Worm (Caenorhabditis elegans): ENCODE measurements around the gene C05C10.3.

DNA sequence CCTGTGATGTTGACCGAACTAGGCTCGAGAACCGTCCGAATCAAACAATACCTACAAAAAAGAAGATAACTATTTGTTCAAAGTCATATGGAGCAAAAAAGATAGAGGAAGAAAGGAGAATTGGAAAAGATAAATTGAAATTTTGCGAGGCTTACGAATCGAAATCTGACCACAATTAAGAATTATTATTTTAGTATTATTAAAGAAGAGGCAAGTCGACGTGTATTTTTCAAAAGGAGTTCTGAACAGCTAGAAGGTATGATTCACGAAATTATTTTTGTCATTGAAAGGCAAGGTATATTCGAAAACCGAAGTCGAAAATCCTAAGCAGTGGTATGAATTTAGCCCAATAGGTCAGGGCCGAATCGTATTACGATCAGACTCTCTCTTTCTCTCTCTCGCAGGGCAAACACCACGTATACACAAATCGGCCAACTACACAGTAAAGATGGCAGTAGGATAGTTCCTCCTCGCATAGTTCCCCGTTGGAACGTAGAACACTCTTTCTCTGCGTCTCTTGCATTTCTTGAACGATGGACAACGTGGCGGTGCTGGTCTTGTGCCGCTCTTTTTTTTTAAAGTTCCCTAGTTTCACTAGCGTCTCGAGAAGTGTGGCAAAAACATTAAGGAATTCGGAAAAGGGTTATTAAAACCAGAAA lies 45.5 kb downstream of the C05C10.3 start, which contains the start of gene vgln-1:
- TF ChIP-seq pax-1 (tag; optimal IDR thresholded peaks at IDR 0.05): no peak
- no peak for TF ChIP-seq ama-1 (optimal IDR thresholded peaks at IDR 0.05)
- no peak for TF ChIP-seq nfya-1 (tag; optimal IDR thresholded peaks at IDR 0.05)
- TF ChIP-seq pqm-1 (tag; optimal IDR thresholded peaks at IDR 0.05): no peak
- TF ChIP-seq nhr-11 (tag; optimal IDR thresholded peaks at IDR 0.05): no peak
- no peak for TF ChIP-seq npax-4 (tag; optimal IDR thresholded peaks at IDR 0.05)
- no peak for TF ChIP-seq eyg-1 (tag; optimal IDR thresholded peaks at IDR 0.05)
- no peak for TF ChIP-seq ceh-22 (tag; optimal IDR thresholded peaks at IDR 0.05)
- TF ChIP-seq dve-1 (tag; optimal IDR thresholded peaks at IDR 0.05): no peak
- TF ChIP-seq ceh-2 (tag; optimal IDR thresholded peaks at IDR 0.05): no peak
- no peak for TF ChIP-seq hlh-8 (tag; optimal IDR thresholded peaks at IDR 0.05)
